Fruit fly (Drosophila melanogaster): ENCODE data around the gene CG7488.

CG7488 gene

dm6 chr3R:12982167-12982981 lies 13.0 kb upstream of the CG7488 start (continued):
- TF ChIP-seq CG9727 (GFP tag; optimal IDR thresholded peaks at IDR 0.05) (peak; percentile 76), Hsf (GFP tag; optimal IDR thresholded peaks at IDR 0.05) (peak; percentile 58), crp (GFP tag; optimal IDR thresholded peaks at IDR 0.05) (peak in 1 of 2 experiments; percentile 48), CG9932 (GFP tag; IDR thresholded peaks at IDR 0.05) (peak; percentile 81), ewg (GFP tag; optimal IDR thresholded peaks at IDR 0.05) (peak; percentile 25), HLHmδ (GFP tag; optimal IDR thresholded peaks at IDR 0.05) (no peak), CG6254 (GFP tag; optimal IDR thresholded peaks at IDR 0.05) (peak; percentile 50), az2 (GFP tag; optimal IDR thresholded peaks at IDR 0.05) (peak; percentile 77), D19A (tag; optimal IDR thresholded peaks at IDR 0.05) (peak; percentile 54), trem (tag; optimal IDR thresholded peaks at IDR 0.05) (peak; percentile 14), Usf (GFP tag; optimal IDR thresholded peaks at IDR 0.05) (peak; percentile 60), slbo (GFP tag; IDR thresholded peaks at IDR 0.05) (peak; percentile 73), CG10209 (GFP tag; optimal IDR thresholded peaks at IDR 0.05) (peak; percentile 71), CG4617 (GFP tag; optimal IDR thresholded peaks at IDR 0.05; ENCODE audit: borderline replicate concordance) (no peak), B-H1 (GFP tag; IDR thresholded peaks at IDR 0.05) (no peak), Ssrp (tag; optimal IDR thresholded peaks at IDR 0.05) (peak; percentile 67), CG15601 (tag; optimal IDR thresholded peaks at IDR 0.05) (peak; percentile 20), CG8478 (optimal IDR thresholded peaks at IDR 0.05) (peak; percentile 90), Bdp1 (GFP tag; optimal IDR thresholded peaks at IDR 0.05) (no peak), gce (GFP tag; IDR thresholded peaks at IDR 0.05) (no peak; the same call in 2 of the 3 replicates), CG14710 (tag; optimal IDR thresholded peaks at IDR 0.05) (peak; percentile 38), TFAM (GFP tag; optimal IDR thresholded peaks at IDR 0.05) (no peak), CG17829 (tag; optimal IDR thresholded peaks at IDR 0.05) (peak; percentile 61), pan (optimal IDR thresholded peaks at IDR 0.05) (no peak), pan (GFP tag; optimal IDR thresholded peaks at IDR 0.05 in 1 of 2, IDR thresholded peaks at IDR 0.05 in 1 of 2) (peak in 1 of 2 experiments; percentile 64), CG13424 (tag; optimal IDR thresholded peaks at IDR 0.05) (peak; percentile 73)

- TF ChIP-seq CG11695 (GFP tag; IDR thresholded peaks at IDR 0.05) (no peak), exex (tag; optimal IDR thresholded peaks at IDR 0.05) (peak; percentile 37), CG12155 (GFP tag; optimal IDR thresholded peaks at IDR 0.05) (no peak), Drgx (GFP tag; IDR thresholded peaks at IDR 0.05) (peak; percentile 28; the same call in 1 of the 2 replicates), jing (GFP tag; optimal IDR thresholded peaks at IDR 0.05) (no peak), knrl (GFP tag; IDR thresholded peaks at IDR 0.05; ENCODE audit: partially characterized antibody) (no peak), CG32532 (GFP tag; IDR thresholded peaks at IDR 0.05) (peak; percentile 41; the same call in 1 of the 2 replicates), klu (GFP tag; IDR thresholded peaks at IDR 0.05) (no peak), Dref (GFP tag; IDR thresholded peaks at IDR 0.05) (no peak), CG10321 (GFP tag; IDR thresholded peaks at IDR 0.05) (no peak), slp2 (GFP tag; optimal IDR thresholded peaks at IDR 0.05) (no peak), Hr51 (GFP tag; optimal IDR thresholded peaks at IDR 0.05) (no peak), run (tag; optimal IDR thresholded peaks at IDR 0.05) (no peak), btn (GFP tag; optimal IDR thresholded peaks at IDR 0.05) (no peak), Fer1 (GFP tag; optimal IDR thresholded peaks at IDR 0.05) (no peak), E2f1 (GFP tag; IDR thresholded peaks at IDR 0.05) (no peak), az2 (GFP tag; optimal IDR thresholded peaks at IDR 0.05) (no peak), H15 (GFP tag; IDR thresholded peaks at IDR 0.05) (no peak), hth (optimal IDR thresholded peaks at IDR 0.05) (no peak), CG13624 (GFP tag; optimal IDR thresholded peaks at IDR 0.05) (peak; percentile 39), wek (GFP tag; optimal IDR thresholded peaks at IDR 0.05) (no peak), CG17568 (GFP tag; optimal IDR thresholded peaks at IDR 0.05) (no peak), tna (GFP tag; IDR thresholded peaks at IDR 0.05; ENCODE audit: partially characterized antibody) (no peak), lilli (GFP tag; optimal IDR thresholded peaks at IDR 0.05) (peak; percentile 10)
Observed at dm6 chr3R:12982982-12983633, 12.3 kb upstream of the CG7488 start.

All from whole organism, embryonic.